Worm (Caenorhabditis elegans) whole organism, L3 larva: ENCODE measurements around the gene Y76B12C.9.

Experiments
- ZK546.5 ChIP-seq: sonication (generic microtip); optimal IDR thresholded peaks from 2 replicates; lab custom pipeline; 2017; ENCODE audit warnings: missing biosample characterization, missing genetic modification characterization
- aly-2 ChIP-seq: fragments of 150-350 bp; optimal IDR thresholded peaks from 2 replicates; lab custom pipeline; 2014; ENCODE audit warnings: missing biosample characterization, missing genetic modification characterization
- ama-1 ChIP-seq: fragments of 150-350 bp; optimal IDR thresholded peaks from 2 replicates; lab custom pipeline; 2018
- ceh-16 ChIP-seq: sonication (generic microtip); optimal IDR thresholded peaks from 2 replicates; lab custom pipeline; 2017; ENCODE audit warnings: missing biosample characterization, missing genetic modification characterization
- ceh-28 ChIP-seq: fragments of 150-350 bp; optimal IDR thresholded peaks from 2 replicates; lab custom pipeline; 2014; ENCODE audit warnings: missing biosample characterization, missing genetic modification reagents, missing genetic modification characterization
- ceh-9 ChIP-seq: sonication (generic microtip); optimal IDR thresholded peaks from 2 replicates; lab custom pipeline; 2018; ENCODE audit warnings: missing biosample characterization, missing genetic modification characterization
- egl-27 ChIP-seq: sonication (generic microtip); optimal IDR thresholded peaks from 4 replicates; lab custom pipeline; 2017; ENCODE audit warnings: missing biosample characterization, missing genetic modification reagents, missing genetic modification characterization
- egl-5 ChIP-seq: fragments of 150-350 bp; optimal IDR thresholded peaks from 2 replicates; lab custom pipeline; 2017; ENCODE audit warnings: missing biosample characterization, missing genetic modification reagents, missing genetic modification characterization, inconsistent platforms
- elt-1 ChIP-seq: fragments of 150-350 bp; optimal IDR thresholded peaks from 2 replicates; lab custom pipeline; 2014; ENCODE audit warnings: missing biosample characterization, missing genetic modification characterization
- elt-2 ChIP-seq: sonication (generic microtip); optimal IDR thresholded peaks from 2 replicates; lab custom pipeline; 2016; ENCODE audit warnings: missing genetic modification reagents, mild to moderate bottlenecking, missing genetic modification characterization, missing compliant biosample characterization
- elt-3 ChIP-seq, 3 experiments: fragments of 150-350 bp in 1 of 3; sonication (generic microtip) in 2 of 3; optimal IDR thresholded peaks; 2 replicates in 2 of 3; 4 replicates in 1 of 3; lab custom pipeline; 2014 to 2017; ENCODE audit warnings: missing biosample characterization in 3 of 3, missing genetic modification characterization in 3 of 3
- fkh-10 ChIP-seq: sonication (generic microtip); optimal IDR thresholded peaks from 2 replicates; lab custom pipeline; 2017; ENCODE audit warnings: missing biosample characterization, missing genetic modification reagents, missing genetic modification characterization
- fkh-2 ChIP-seq: fragments of 150-350 bp; optimal IDR thresholded peaks from 2 replicates; lab custom pipeline; 2014; ENCODE audit warnings: missing biosample characterization, missing genetic modification reagents, missing genetic modification characterization
- fos-1 ChIP-seq: fragments of 150-350 bp; optimal IDR thresholded peaks from 2 replicates; lab custom pipeline; 2014; ENCODE audit warnings: missing biosample characterization, missing genetic modification characterization
- hmg-11 ChIP-seq: sonication (generic microtip); optimal IDR thresholded peaks from 2 replicates; lab custom pipeline; 2016; ENCODE audit warnings: missing genetic modification characterization, missing compliant biosample characterization
- jun-1 ChIP-seq: fragments of 150-350 bp; optimal IDR thresholded peaks from 2 replicates; lab custom pipeline; 2014; ENCODE audit warnings: missing biosample characterization, missing genetic modification reagents, missing genetic modification characterization
- lin-15B ChIP-seq: fragments of 150-350 bp; optimal IDR thresholded peaks from 2 replicates; lab custom pipeline; 2014; ENCODE audit warnings: missing biosample characterization, missing genetic modification characterization
- lin-39 ChIP-seq: fragments of 150-350 bp; optimal IDR thresholded peaks from 2 replicates; lab custom pipeline; 2018; ENCODE audit warnings: missing biosample characterization, missing genetic modification reagents, missing genetic modification characterization
- lsy-12 ChIP-seq: sonication (generic microtip); optimal IDR thresholded peaks from 2 replicates; lab custom pipeline; 2016; ENCODE audit warnings: mild to moderate bottlenecking, missing genetic modification characterization, missing compliant biosample characterization
- mdl-1 ChIP-seq: fragments of 150-350 bp; optimal IDR thresholded peaks from 2 replicates; lab custom pipeline; 2014; ENCODE audit warnings: missing biosample characterization, missing genetic modification characterization
- mml-1 ChIP-seq: fragments of 150-350 bp; sonication (generic microtip); optimal IDR thresholded peaks from 3 replicates; lab custom pipeline; 2014; ENCODE audit warnings: missing biosample characterization, missing genetic modification characterization
- nfya-1 ChIP-seq: sonication (generic microtip); optimal IDR thresholded peaks from 2 replicates; lab custom pipeline; 2017; ENCODE audit warnings: missing genetic modification characterization, mild to moderate bottlenecking, missing compliant biosample characterization, antibody characterized with exemption, moderate library complexity; ENCODE audit not compliant: insufficient read depth
- nhr-11 ChIP-seq: fragments of 150-350 bp; optimal IDR thresholded peaks from 2 replicates; lab custom pipeline; 2014; ENCODE audit warnings: missing biosample characterization, missing genetic modification characterization
- nhr-12 ChIP-seq: fragments of 150-350 bp; optimal IDR thresholded peaks from 2 replicates; lab custom pipeline; 2014; ENCODE audit warnings: missing biosample characterization, missing genetic modification characterization
- nhr-23 ChIP-seq: fragments of 150-350 bp; optimal IDR thresholded peaks from 2 replicates; lab custom pipeline; 2014; ENCODE audit warnings: missing biosample characterization, missing genetic modification reagents, missing genetic modification characterization
- nhr-237 ChIP-seq: fragments of 150-350 bp; optimal IDR thresholded peaks from 2 replicates; lab custom pipeline; 2014; ENCODE audit warnings: missing biosample characterization, missing genetic modification characterization
- nhr-25 ChIP-seq: sonication (generic microtip); optimal IDR thresholded peaks from 2 replicates; lab custom pipeline; 2017; ENCODE audit warnings: missing biosample characterization, missing genetic modification characterization
- nhr-28 ChIP-seq: fragments of 150-350 bp; optimal IDR thresholded peaks from 2 replicates; lab custom pipeline; 2014; ENCODE audit warnings: missing biosample characterization, missing genetic modification characterization
- nhr-67 ChIP-seq: fragments of 150-350 bp; optimal IDR thresholded peaks from 2 replicates; lab custom pipeline; 2014; ENCODE audit warnings: missing biosample characterization, missing genetic modification characterization
- nhr-76 ChIP-seq: fragments of 150-350 bp; sonication (generic microtip); optimal IDR thresholded peaks from 5 replicates; lab custom pipeline; 2014; ENCODE audit warnings: missing biosample characterization, missing genetic modification characterization
- nhr-77 ChIP-seq: fragments of 150-350 bp; optimal IDR thresholded peaks from 2 replicates; lab custom pipeline; 2014; ENCODE audit warnings: missing biosample characterization, missing genetic modification characterization
- pqm-1 ChIP-seq: fragments of 150-350 bp; optimal IDR thresholded peaks from 2 replicates; lab custom pipeline; 2017; ENCODE audit warnings: missing biosample characterization, missing genetic modification characterization, inconsistent platforms
- sea-2 ChIP-seq: fragments of 150-350 bp; sonication (generic microtip); optimal IDR thresholded peaks from 4 replicates; lab custom pipeline; 2014; ENCODE audit warnings: missing biosample characterization, missing genetic modification reagents, missing genetic modification characterization
- skn-1 ChIP-seq: fragments of 150-350 bp; optimal IDR thresholded peaks from 2 replicates; lab custom pipeline; 2014; ENCODE audit warnings: missing biosample characterization, missing genetic modification characterization
- snpc-4 ChIP-seq: fragments of 150-350 bp; optimal IDR thresholded peaks from 2 replicates; lab custom pipeline; 2014; ENCODE audit warnings: missing biosample characterization, missing genetic modification characterization
- tbx-2 ChIP-seq: sonication (generic microtip); optimal IDR thresholded peaks from 2 replicates; lab custom pipeline; 2016; ENCODE audit warnings: mild to moderate bottlenecking, missing genetic modification characterization, missing compliant biosample characterization
- zag-1 ChIP-seq: fragments of 150-350 bp; optimal IDR thresholded peaks from 2 replicates; lab custom pipeline; 2014; ENCODE audit warnings: missing biosample characterization, missing genetic modification characterization
- ztf-11 ChIP-seq: fragments of 150-350 bp; optimal IDR thresholded peaks from 2 replicates; lab custom pipeline; 2014; ENCODE audit warnings: missing biosample characterization, missing genetic modification characterization
- ztf-4 ChIP-seq: fragments of 150-350 bp; optimal IDR thresholded peaks from 2 replicates; lab custom pipeline; 2014; ENCODE audit warnings: missing biosample characterization, missing genetic modification characterization

The Y76B12C.9 gene

DNA sequence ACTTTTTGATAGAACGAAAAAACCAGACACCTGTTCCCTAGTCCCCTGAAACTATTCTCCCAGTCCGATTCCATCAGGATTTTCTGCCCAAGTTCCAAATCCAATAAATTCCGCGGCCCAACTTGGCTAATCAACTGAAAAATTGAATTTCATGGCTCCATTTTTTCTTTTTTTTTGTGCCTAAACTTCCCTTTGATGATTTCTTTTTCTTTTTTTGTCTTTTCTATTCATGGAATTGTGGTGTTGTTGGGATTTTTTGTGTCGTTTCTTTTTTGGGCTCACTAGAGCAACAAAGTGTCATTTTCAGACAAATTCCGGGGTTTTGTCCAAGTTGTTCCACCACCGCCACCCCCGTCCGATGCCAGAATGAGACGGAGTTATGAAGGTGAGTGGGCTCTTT, 29.0 kb upstream of the Y76B12C.9 start, which contains the start of gene arrd-26:
arrd-26 (plus strand) TSS at position 301 of the 400 bp plus-strand sequence.
- TF ChIP-seq hmg-11 (tag; lab: Kevin White, UChicago) (no peak), egl-5 (tag; lab: Kevin White, UChicago) (no peak), ztf-11 (tag; lab: Kevin White, UChicago) (no peak), nhr-28 (tag; lab: Kevin White, UChicago) (no peak)
- TF ChIP-seq, all 47 proteins: peak for 0

DNA sequence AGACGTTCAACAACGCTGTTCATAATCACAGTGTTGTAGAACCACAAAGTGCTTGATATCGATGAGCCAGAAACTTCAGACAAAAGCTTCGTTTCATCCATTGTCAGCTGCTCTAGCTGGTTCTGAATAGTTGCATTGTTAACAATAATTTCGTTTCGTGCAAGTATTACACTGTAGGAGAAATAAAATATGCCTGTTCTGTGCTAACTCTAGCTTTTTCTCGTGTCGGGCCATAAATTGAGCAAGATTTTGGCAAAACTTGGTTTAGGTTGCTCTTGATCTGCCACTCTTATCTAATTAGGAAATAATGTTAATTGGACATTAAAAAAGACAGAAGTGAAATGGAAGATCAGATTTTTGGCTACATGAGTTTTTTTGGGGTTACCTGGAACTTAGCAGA, 22.1 kb upstream of the Y76B12C.9 start, which contains the start of gene R05C11.2:
R05C11.2 (minus strand) TSS at position 101 of the 400 bp plus-strand sequence.
- TF ChIP-seq zag-1 (tag; lab: Kevin White, UChicago) (no peak), egl-5 (tag; lab: Kevin White, UChicago) (no peak), nhr-25 (tag; lab: Kevin White, UChicago) (no peak), ZK546.5 (no peak), nhr-76 (tag; lab: Kevin White, UChicago) (no peak), nhr-23 (no peak)
- TF ChIP-seq, all 47 proteins: peak for 0

DNA sequence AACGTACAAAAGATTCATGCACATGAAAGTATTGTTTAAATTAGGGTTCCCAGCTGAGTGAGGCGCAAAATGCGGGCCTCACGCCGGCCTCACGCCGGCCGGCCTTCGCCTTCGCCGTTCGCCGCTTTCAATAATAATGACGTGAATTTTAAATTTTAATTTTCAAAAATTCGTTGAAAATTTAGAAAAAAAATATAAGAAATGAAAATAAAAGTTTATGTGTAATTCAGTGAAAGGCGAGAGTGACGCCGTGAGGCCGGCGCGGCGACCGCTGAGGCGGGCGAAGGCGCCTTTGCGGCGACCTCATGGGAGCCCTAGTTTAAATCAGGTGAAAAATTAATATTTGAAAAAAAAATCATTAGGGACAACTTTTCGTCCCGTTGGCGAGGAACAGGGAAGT, 20.6 kb upstream of the Y76B12C.9 start:
- TF ChIP-seq ceh-9 (tag; lab: Kevin White, UChicago), result no peak

DNA sequence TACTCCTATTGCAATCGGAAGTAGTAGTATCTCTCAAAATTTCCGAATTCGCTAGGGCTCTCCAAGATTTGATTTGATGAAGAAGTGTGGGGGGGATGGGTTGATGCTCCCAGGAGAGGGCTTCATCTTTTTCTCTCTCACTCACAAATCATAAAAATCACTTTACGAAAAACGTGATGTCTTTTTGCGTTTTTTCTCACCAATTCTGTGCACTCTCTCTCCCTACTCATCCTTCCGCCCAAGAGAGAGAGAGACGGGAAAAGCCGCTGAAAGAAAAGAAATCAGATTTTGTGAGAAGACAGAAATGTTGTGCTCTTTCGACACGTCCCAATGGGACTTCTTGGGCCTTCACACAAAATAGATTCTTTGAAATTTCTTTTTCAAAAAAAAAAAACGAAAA, 16.7 kb upstream of the Y76B12C.9 start:
- TF ChIP-seq nfya-1 (peak; percentile 61), pqm-1 (no peak), ceh-9 (tag; lab: Kevin White, UChicago) (peak; percentile 16), snpc-4 (tag; lab: Kevin White, UChicago) (no peak), nhr-237 (no peak), nhr-76 (tag; lab: Kevin White, UChicago) (no peak), fkh-2 (tag; lab: Kevin White, UChicago) (no peak), zag-1 (tag; lab: Kevin White, UChicago) (no peak), hmg-11 (tag; lab: Kevin White, UChicago) (no peak), egl-27 (tag; lab: Kevin White, UChicago) (no peak), nhr-23 (no peak), nhr-12 (tag; lab: Kevin White, UChicago) (no peak), sea-2 (GFP tag; lab: Kevin White, UChicago) (no peak), nhr-77 (tag; lab: Kevin White, UChicago) (no peak), tbx-2 (tag; lab: Kevin White, UChicago) (no peak), nhr-25 (tag; lab: Kevin White, UChicago) (no peak), elt-3 (tag; optimal IDR thresholded peaks at IDR 0.05; lab: Kevin White, UChicago) (no peak), egl-5 (tag; lab: Kevin White, UChicago) (peak; percentile 15), lin-39 (peak; percentile 86), ztf-4 (tag; lab: Kevin White, UChicago) (no peak), aly-2 (tag; lab: Kevin White, UChicago) (no peak), mdl-1 (no peak), jun-1 (tag; lab: Kevin White, UChicago) (no peak), nhr-28 (tag; lab: Kevin White, UChicago) (no peak), nhr-11 (tag; lab: Kevin White, UChicago) (no peak), mml-1 (tag; lab: Kevin White, UChicago) (no peak), elt-2 (no peak), ceh-16 (tag; lab: Kevin White, UChicago) (no peak), ama-1 (lab: Kevin White, UChicago) (no peak), ceh-28 (tag; lab: Kevin White, UChicago) (no peak), nhr-67 (tag; lab: Kevin White, UChicago) (no peak), lin-15B (tag; lab: Kevin White, UChicago) (no peak), skn-1 (tag; lab: Kevin White, UChicago) (no peak), lsy-12 (tag; lab: Kevin White, UChicago) (no peak), fkh-10 (GFP tag; lab: Kevin White, UChicago) (peak; percentile 75), ztf-11 (tag; lab: Kevin White, UChicago) (no peak), elt-1 (tag; lab: Kevin White, UChicago) (no peak), fos-1 (tag; lab: Kevin White, UChicago) (no peak)
- TF ChIP-seq, all 47 proteins: peak for 5
